Fruit fly (Drosophila melanogaster) whole organism, prepupa: ENCODE measurements around the gene sick.

ENCODE experiments used
- CG10669 ChIP-seq: fragments of 200-800 bp; sonication (Bioruptor generic); optimal IDR thresholded peaks from 3 replicates; lab custom pipeline; 2018; ENCODE audit warnings: missing biosample characterization, mild to moderate bottlenecking, missing genetic modification characterization, moderate library complexity
- CG11294 ChIP-seq: fragments of 200-800 bp; sonication (Bioruptor generic); IDR thresholded peaks from 2 replicates; pipeline ENCODE4 v1.3.6; 2022; ENCODE audit warnings: missing biosample characterization, missing genetic modification characterization
- CG11762 ChIP-seq: fragments of 200-800 bp; sonication (Bioruptor generic); optimal IDR thresholded peaks from 3 replicates; lab custom pipeline; 2016; ENCODE audit warnings: missing biosample characterization, missing genetic modification characterization; ENCODE audit not compliant: insufficient read depth
- CG11902 ChIP-seq: fragments of 200-800 bp; sonication (Bioruptor generic); optimal IDR thresholded peaks from 3 replicates; lab custom pipeline; 2016; ENCODE audit warnings: missing biosample characterization, missing genetic modification characterization
- CG15336 ChIP-seq: fragments of 200-800 bp; sonication (Bioruptor generic); IDR thresholded peaks from 2 replicates; pipeline ENCODE4 v1.3.6; 2022; ENCODE audit warnings: missing biosample characterization, missing genetic modification characterization
- CG1621 ChIP-seq: fragments of 200-800 bp; sonication (Bioruptor generic); optimal IDR thresholded peaks from 3 replicates; lab custom pipeline; 2018; ENCODE audit warnings: missing biosample characterization, mild to moderate bottlenecking, missing genetic modification characterization
- CG3032 ChIP-seq: fragments of 200-800 bp; optimal IDR thresholded peaks from 2 replicates; lab custom pipeline; 2019; ENCODE audit warnings: missing biosample characterization, mild to moderate bottlenecking, missing genetic modification characterization, moderate library complexity
- CG31627 ChIP-seq: fragments of 200-800 bp; sonication (Bioruptor generic); optimal IDR thresholded peaks from 3 replicates; lab custom pipeline; 2016; ENCODE audit warnings: missing biosample characterization, missing genetic modification characterization
- CG32006 ChIP-seq: fragments of 200-800 bp; sonication (Bioruptor generic); optimal IDR thresholded peaks from 3 replicates; lab custom pipeline; 2017; ENCODE audit warnings: missing biosample characterization, mild to moderate bottlenecking, missing genetic modification characterization
- CG34406 ChIP-seq: fragments of 200-800 bp; sonication (Bioruptor generic); optimal IDR thresholded peaks from 3 replicates; lab custom pipeline; 2016; ENCODE audit warnings: missing biosample characterization, missing genetic modification characterization
- CG3919 ChIP-seq: fragments of 200-800 bp; sonication (Bioruptor generic); optimal IDR thresholded peaks from 3 replicates; lab custom pipeline; 2016; ENCODE audit warnings: missing biosample characterization, missing genetic modification characterization
- CG6163 ChIP-seq: fragments of 200-800 bp; sonication (Bioruptor generic); IDR thresholded peaks from 3 replicates; pipeline ENCODE4 v1.3.6; 2022; ENCODE audit warnings: missing biosample characterization, missing genetic modification characterization
- CG6276 ChIP-seq: fragments of 200-800 bp; sonication (Bioruptor generic); optimal IDR thresholded peaks from 2 replicates; lab custom pipeline; 2017; ENCODE audit warnings: missing biosample characterization, mild to moderate bottlenecking, missing genetic modification characterization
- CG6792 ChIP-seq: fragments of 200-800 bp; sonication (Bioruptor generic); optimal IDR thresholded peaks from 3 replicates; lab custom pipeline; 2016; ENCODE audit warnings: missing biosample characterization, missing genetic modification characterization
- CG6808 ChIP-seq: fragments of 200-800 bp; sonication (Bioruptor generic); optimal IDR thresholded peaks from 3 replicates; lab custom pipeline; 2017; ENCODE audit warnings: missing biosample characterization, missing genetic modification characterization, mild to moderate bottlenecking, moderate library complexity, missing genetic modification reagents
- CG6854 ChIP-seq: fragments of 200-800 bp; sonication (Bioruptor generic); optimal IDR thresholded peaks from 2 replicates; lab custom pipeline; 2017; ENCODE audit warnings: missing biosample characterization, mild to moderate bottlenecking, missing genetic modification characterization
- CG7368 ChIP-seq: fragments of 200-800 bp; sonication (Bioruptor generic); optimal IDR thresholded peaks from 3 replicates; lab custom pipeline; 2016; ENCODE audit warnings: missing biosample characterization, missing genetic modification characterization
- CG8119 ChIP-seq: fragments of 200-800 bp; sonication (Bioruptor generic); IDR thresholded peaks from 3 replicates; pipeline ENCODE4 v1.3.6; 2022; ENCODE audit warnings: missing biosample characterization, missing genetic modification characterization
- CG8319 ChIP-seq: fragments of 200-800 bp; sonication (Bioruptor generic); optimal IDR thresholded peaks from 3 replicates; lab custom pipeline; 2016; ENCODE audit warnings: missing biosample characterization, missing genetic modification characterization
- CG8632 ChIP-seq: fragments of 200-800 bp; sonication (Bioruptor generic); optimal IDR thresholded peaks from 3 replicates; lab custom pipeline; 2016; ENCODE audit warnings: missing biosample characterization, missing genetic modification characterization
- CG9139 ChIP-seq: fragments of 200-800 bp; sonication (Bioruptor generic); optimal IDR thresholded peaks from 3 replicates; lab custom pipeline; 2017; ENCODE audit warnings: missing biosample characterization, mild to moderate bottlenecking, missing genetic modification characterization
- Eip75B ChIP-seq: fragments of 200-800 bp; sonication (Bioruptor generic); optimal IDR thresholded peaks from 3 replicates; lab custom pipeline; 2016; ENCODE audit warnings: missing biosample characterization, missing genetic modification characterization
- Eip78C ChIP-seq: fragments of 200-800 bp; sonication (Bioruptor generic); peaks from one replicate; lab custom pipeline; 2016; ENCODE audit warnings: missing biosample characterization, missing genetic modification characterization
- Ets21C ChIP-seq: fragments of 200-800 bp; sonication (Bioruptor generic); optimal IDR thresholded peaks from 3 replicates; lab custom pipeline; 2016; ENCODE audit warnings: missing biosample characterization, missing genetic modification characterization
- Gug ChIP-seq: fragments of 200-800 bp; sonication (Bioruptor generic); IDR thresholded peaks from 2 replicates; pipeline ENCODE4 v1.3.6; 2022; ENCODE audit warnings: missing biosample characterization, missing genetic modification characterization
- Hr39 ChIP-seq: fragments of 200-800 bp; sonication (Bioruptor generic); optimal IDR thresholded peaks from 2 replicates; lab custom pipeline; 2016; ENCODE audit warnings: missing biosample characterization, missing genetic modification characterization
- Lpt ChIP-seq: fragments of 200-800 bp; sonication (Bioruptor generic); optimal IDR thresholded peaks from 3 replicates; lab custom pipeline; 2016; ENCODE audit warnings: missing biosample characterization, missing genetic modification characterization
- Met ChIP-seq: fragments of 200-800 bp; sonication (Bioruptor generic); optimal IDR thresholded peaks from 3 replicates; lab custom pipeline; 2016; ENCODE audit warnings: missing biosample characterization, missing genetic modification characterization
- OdsH ChIP-seq: fragments of 200-800 bp; sonication (Bioruptor generic); optimal IDR thresholded peaks from 3 replicates; lab custom pipeline; 2016; ENCODE audit warnings: missing biosample characterization, missing genetic modification characterization
- Smox ChIP-seq: fragments of 200-800 bp; sonication (Bioruptor generic); optimal IDR thresholded peaks from 3 replicates; lab custom pipeline; 2016; ENCODE audit warnings: missing biosample characterization, missing genetic modification characterization
- Sox102F ChIP-seq: fragments of 200-800 bp; sonication (Bioruptor generic); optimal IDR thresholded peaks from 2 replicates; lab custom pipeline; 2016; ENCODE audit warnings: missing biosample characterization, mild to moderate bottlenecking, missing genetic modification characterization
- achi ChIP-seq: fragments of 200-800 bp; sonication (Bioruptor generic); optimal IDR thresholded peaks from 3 replicates; lab custom pipeline; 2016; ENCODE audit warnings: missing biosample characterization, missing genetic modification characterization
- acj6 ChIP-seq: fragments of 200-800 bp; sonication (Bioruptor generic); optimal IDR thresholded peaks from 3 replicates; lab custom pipeline; 2016; ENCODE audit warnings: missing biosample characterization, missing genetic modification characterization
- cyc ChIP-seq: fragments of 200-800 bp; sonication (Bioruptor generic); optimal IDR thresholded peaks from 3 replicates; lab custom pipeline; 2016; ENCODE audit warnings: missing biosample characterization, missing genetic modification characterization
- dsx ChIP-seq: fragments of 200-800 bp; optimal IDR thresholded peaks from 3 replicates; lab custom pipeline; 2019; ENCODE audit warnings: missing biosample characterization, mild to moderate bottlenecking, missing genetic modification characterization, moderate library complexity; ENCODE audit not compliant: poor library complexity, severe bottlenecking
- eg ChIP-seq: fragments of 200-800 bp; sonication (Bioruptor generic); IDR thresholded peaks from 3 replicates; pipeline ENCODE4 v1.3.6; 2022; ENCODE audit warnings: missing biosample characterization, missing genetic modification characterization
- esn ChIP-seq: fragments of 200-800 bp; sonication (Bioruptor generic); optimal IDR thresholded peaks from 2 replicates; lab custom pipeline; 2016; ENCODE audit warnings: missing biosample characterization, mild to moderate bottlenecking, missing genetic modification characterization, moderate library complexity
- fd85E ChIP-seq: fragments of 200-800 bp; sonication (Bioruptor generic); optimal IDR thresholded peaks from 3 replicates; lab custom pipeline; 2016; ENCODE audit warnings: missing biosample characterization, missing genetic modification characterization
- fkh ChIP-seq: fragments of 200-800 bp; sonication (Bioruptor generic); optimal IDR thresholded peaks from 3 replicates; lab custom pipeline; 2017; ENCODE audit warnings: missing biosample characterization, mild to moderate bottlenecking, missing genetic modification characterization, moderate library complexity
- lz ChIP-seq: fragments of 200-800 bp; sonication (Bioruptor generic); optimal IDR thresholded peaks from 3 replicates; lab custom pipeline; 2016; ENCODE audit warnings: missing biosample characterization, missing genetic modification characterization
- pdm3 ChIP-seq: fragments of 200-800 bp; sonication (Bioruptor generic); optimal IDR thresholded peaks from 3 replicates; lab custom pipeline; 2016; ENCODE audit warnings: missing biosample characterization, missing genetic modification characterization
- salr ChIP-seq, 2 experiments: fragments of 200-800 bp; sonication (Bioruptor generic); optimal IDR thresholded peaks; 3 replicates each; lab custom pipeline; 2016 to 2018; ENCODE audit warnings: missing biosample characterization in 2 of 2, missing genetic modification characterization in 2 of 2, mild to moderate bottlenecking in 1 of 2
- spab ChIP-seq: fragments of 200-800 bp; sonication (Bioruptor generic); optimal IDR thresholded peaks from 2 replicates; lab custom pipeline; 2017; ENCODE audit warnings: missing biosample characterization, mild to moderate bottlenecking, missing genetic modification characterization, missing genetic modification reagents
- ss ChIP-seq, 2 experiments: fragments of 200-800 bp; sonication (Bioruptor generic); optimal IDR thresholded peaks; 2 replicates in 1 of 2; 3 replicates in 1 of 2; lab custom pipeline; 2017 to 2018; ENCODE audit warnings: mild to moderate bottlenecking in 2 of 2, missing biosample characterization in 2 of 2, missing genetic modification characterization in 2 of 2, moderate library complexity in 1 of 2
- svp ChIP-seq: fragments of 200-800 bp; sonication (Bioruptor generic); peaks from one replicate; lab custom pipeline; 2016; ENCODE audit warnings: missing biosample characterization, missing genetic modification characterization
- topi ChIP-seq: fragments of 200-800 bp; sonication (Bioruptor generic); optimal IDR thresholded peaks from 3 replicates; lab custom pipeline; 2016; ENCODE audit warnings: missing biosample characterization, missing genetic modification characterization
- vri ChIP-seq: fragments of 200-800 bp; sonication (Bioruptor generic); optimal IDR thresholded peaks from 3 replicates; lab custom pipeline; 2016; ENCODE audit warnings: missing biosample characterization, mild to moderate bottlenecking, missing genetic modification characterization

Gene sick

DNA sequence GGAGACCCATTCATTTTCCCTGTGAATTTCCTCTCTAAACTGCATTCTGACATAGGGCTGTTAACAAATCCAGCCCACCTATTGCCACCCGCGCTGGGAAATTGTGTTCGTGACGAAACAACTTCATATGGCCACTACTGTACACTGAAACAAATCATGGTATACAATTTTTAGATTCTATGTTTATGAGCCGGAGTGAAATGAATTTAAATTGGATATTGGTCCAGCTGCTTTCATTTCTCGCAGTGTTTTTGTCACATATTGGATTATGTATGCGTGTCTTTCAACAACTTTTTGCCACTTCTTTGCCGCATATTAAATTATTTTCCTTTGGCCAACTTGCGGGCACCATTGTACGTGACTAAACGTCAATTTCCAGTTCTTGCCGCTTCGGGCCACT lies 103.3 kb downstream of the sick start (continued):
- TF ChIP-seq CG8632 (GFP tag; lab: Kevin White, UChicago) (no peak), svp (GFP tag; lab: Kevin White, UChicago) (peak; percentile 31), Sox102F (GFP tag; lab: Kevin White, UChicago) (no peak), lz (GFP tag; lab: Kevin White, UChicago) (no peak), CG11762 (GFP tag; lab: Kevin White, UChicago) (no peak), spab (GFP tag; lab: Kevin White, UChicago) (no peak), esn (no peak), CG6854 (no peak), OdsH (peak; percentile 2)

DNA sequence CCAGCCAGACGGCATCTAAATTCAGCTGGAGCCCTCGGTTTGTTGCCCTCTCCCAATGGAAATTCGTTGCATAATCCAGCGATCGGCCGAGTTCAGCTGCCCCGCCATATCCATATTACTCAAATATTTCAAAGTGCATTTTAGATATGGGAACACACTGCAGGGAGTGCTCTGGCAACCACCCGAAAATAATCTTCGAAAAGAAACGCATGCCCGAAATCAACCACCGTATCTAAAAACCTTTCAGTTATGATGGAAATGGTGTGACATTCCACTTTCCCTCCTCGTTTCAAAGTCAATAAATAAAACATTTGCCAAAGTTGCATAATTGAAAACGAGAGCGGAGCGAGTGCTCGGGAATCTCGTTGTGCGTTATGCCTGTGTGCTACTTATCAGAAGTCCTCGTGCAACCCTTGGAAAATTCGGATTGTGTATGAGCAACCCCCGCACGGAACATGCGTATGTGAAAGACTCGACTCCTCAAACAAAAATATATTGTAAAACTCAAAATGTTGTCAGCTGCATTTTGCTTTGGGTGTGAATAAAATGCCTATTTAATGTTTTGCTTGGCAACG lies 106.6 kb downstream of the sick start:
- no peak for TF ChIP-seq CG9139 (GFP tag; lab: Kevin White, UChicago)

DNA sequence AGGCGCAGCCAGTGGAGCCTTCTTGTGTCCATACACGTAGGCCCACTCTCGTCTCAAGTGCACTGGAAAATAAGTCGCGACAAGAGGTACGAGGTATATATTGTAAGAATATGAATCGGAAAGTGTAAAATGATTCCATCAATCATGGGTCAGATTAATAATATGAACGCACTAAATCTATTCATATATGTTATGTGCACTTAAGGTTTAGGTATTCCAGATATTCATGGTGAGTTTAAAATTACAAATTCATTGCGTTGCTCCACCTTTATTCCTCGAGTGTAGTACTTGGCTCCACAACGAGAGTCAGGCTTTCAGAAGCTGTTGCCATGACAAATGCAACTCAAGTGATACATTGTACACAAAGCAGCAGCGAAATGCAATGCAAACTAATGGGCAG lies 109.1 kb downstream of the sick start:
- peak; percentile 33 for TF ChIP-seq CG7368 (GFP tag; lab: Kevin White, UChicago)
- peak; percentile 26 for TF ChIP-seq CG1621 (tag; lab: Kevin White, UChicago)
- peak; percentile 86 for TF ChIP-seq svp (GFP tag; lab: Kevin White, UChicago)
- TF ChIP-seq CG8119: peak; percentile 63; the same call in 2 of the 3 replicates
- TF ChIP-seq cyc: peak; percentile 75
- peak; percentile 53 for TF ChIP-seq CG11902 (GFP tag; lab: Kevin White, UChicago)
- TF ChIP-seq Eip75B: peak; percentile 70
- peak; percentile 74 for TF ChIP-seq dsx (GFP tag; lab: Kevin White, UChicago)
- TF ChIP-seq CG8319 (GFP tag; lab: Kevin White, UChicago): no peak
- peak; percentile 26 for TF ChIP-seq vri (GFP tag; lab: Kevin White, UChicago)
- TF ChIP-seq Lpt: no peak
- TF ChIP-seq CG6808: peak; percentile 44
- TF ChIP-seq fd85E (GFP tag; lab: Kevin White, UChicago): no peak
- TF ChIP-seq CG6854: no peak
- peak; percentile 20; the same call in 1 of the 2 replicates for TF ChIP-seq Gug
- TF ChIP-seq Hr39: peak; percentile 60
- TF ChIP-seq Met (GFP tag; lab: Kevin White, UChicago): peak; percentile 69
- TF ChIP-seq CG6276: peak; percentile 45
- peak; percentile 57 for TF ChIP-seq CG34406
- peak; percentile 45 for TF ChIP-seq pdm3 (GFP tag; lab: Kevin White, UChicago)
- peak; percentile 55 for TF ChIP-seq CG31627 (GFP tag; lab: Kevin White, UChicago)
- TF ChIP-seq CG11294 (GFP tag; lab: Robert Waterston, UW): no peak
- peak; percentile 69 for TF ChIP-seq CG6163 (GFP tag; lab: Robert Waterston, UW)
- peak; percentile 32 for TF ChIP-seq spab (GFP tag; lab: Kevin White, UChicago)
- TF ChIP-seq CG32006 (GFP tag; lab: Kevin White, UChicago): peak; percentile 67
- peak; percentile 78 for TF ChIP-seq CG15336 (GFP tag; lab: Robert Waterston, UW)
- peak; percentile 80 for TF ChIP-seq CG3919 (GFP tag; lab: Kevin White, UChicago)
- TF ChIP-seq CG10669 (GFP tag; lab: Kevin White, UChicago): peak; percentile 40
- TF ChIP-seq achi: peak; percentile 73
- no peak for TF ChIP-seq fkh (GFP tag; lab: Kevin White, UChicago)
- TF ChIP-seq CG3032 (tag; lab: Kevin White, UChicago): peak; percentile 46
- TF ChIP-seq Ets21C (GFP tag; lab: Kevin White, UChicago): peak; percentile 69
- peak; percentile 66 for TF ChIP-seq Sox102F (GFP tag; lab: Kevin White, UChicago)
- TF ChIP-seq Smox (GFP tag; lab: Kevin White, UChicago): peak; percentile 74
- 0 out of 3 replicates have a peak, but pooled peaks have one; percentile 43 for TF ChIP-seq eg (GFP tag; lab: Robert Waterston, UW)
- TF ChIP-seq ss (GFP tag; optimal IDR thresholded peaks at IDR 0.05; lab: Kevin White, UChicago): peak; percentile 29 to 46
- TF ChIP-seq CG6792: peak; percentile 42
- TF ChIP-seq topi (GFP tag; lab: Kevin White, UChicago): peak; percentile 80
- peak; percentile 75 for TF ChIP-seq OdsH
- peak; percentile 92 for TF ChIP-seq Eip78C
- peak; percentile 10 for TF ChIP-seq CG8632 (GFP tag; lab: Kevin White, UChicago)
- TF ChIP-seq acj6: peak; percentile 69
- peak; percentile 20 to 44 for TF ChIP-seq salr (GFP tag; optimal IDR thresholded peaks at IDR 0.05; lab: Kevin White, UChicago)
